Fruit fly (Drosophila melanogaster) whole organism, wandering third instar larva: ENCODE measurements around the gene CG14718.

ENCODE experiments used
- CG32264 ChIP-seq: fragments of 200-800 bp; sonication (Bioruptor generic); optimal IDR thresholded peaks from 2 replicates; lab custom pipeline; 2016; ENCODE audit warnings: missing biosample characterization, missing genetic modification characterization
- HLH106 ChIP-seq: fragments of 200-800 bp; optimal IDR thresholded peaks from 3 replicates; lab custom pipeline; 2019; ENCODE audit warnings: missing biosample characterization, mild to moderate bottlenecking, missing genetic modification characterization, moderate library complexity
- Hr78 ChIP-seq: fragments of >200 bp; optimal IDR thresholded peaks from 2 replicates; lab custom pipeline; 2017; ENCODE audit warnings: missing biosample characterization, missing genetic modification characterization
- Hr83 ChIP-seq: fragments of 200-300 bp; sonication (Bioruptor generic); optimal IDR thresholded peaks from 2 replicates; lab custom pipeline; 2016; ENCODE audit warnings: missing biosample characterization, mild to moderate bottlenecking, missing genetic modification characterization, moderate library complexity; ENCODE audit not compliant: poor library complexity, severe bottlenecking
- h ChIP-seq: fragments of 200-800 bp; sonication (Bioruptor generic); optimal IDR thresholded peaks from 3 replicates; lab custom pipeline; 2016; ENCODE audit warnings: missing biosample characterization, mild to moderate bottlenecking, missing genetic modification characterization
- rgr ChIP-seq: fragments of 200-800 bp; sonication (Bioruptor generic); optimal IDR thresholded peaks from 3 replicates; lab custom pipeline; 2016; ENCODE audit warnings: missing biosample characterization, mild to moderate bottlenecking, missing genetic modification characterization
- tai ChIP-seq: sonication (Bioruptor generic); optimal IDR thresholded peaks from 2 replicates; lab custom pipeline; 2016; ENCODE audit warnings: missing biosample characterization, missing genetic modification characterization

Gene CG14718

DNA sequence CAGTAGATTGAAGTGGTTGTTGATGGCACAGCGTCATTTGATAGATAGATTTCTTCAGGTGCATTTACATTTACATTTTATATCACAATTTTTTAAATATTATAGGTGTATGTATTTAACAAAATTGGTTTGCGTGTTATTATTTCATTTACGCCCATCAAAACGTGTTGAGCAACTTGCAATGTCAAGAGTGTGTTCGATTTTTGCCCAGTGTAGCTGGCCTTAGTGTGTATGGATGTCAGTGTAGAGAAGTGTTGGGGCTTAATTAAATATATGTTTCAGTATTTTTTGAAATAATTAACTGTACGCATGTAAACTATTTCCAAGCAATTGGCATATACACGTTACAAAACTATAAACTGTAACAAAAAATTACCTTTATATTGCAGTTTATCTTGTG is 51.3 kb downstream of the CG14718 start:
- TF ChIP-seq h (GFP tag; lab: Kevin White, UChicago) = peak; percentile 5
- no peak for TF ChIP-seq Hr78
- peak; percentile 15 for TF ChIP-seq rgr (GFP tag; lab: Kevin White, UChicago)
- TF ChIP-seq HLH106 (tag; lab: Kevin White, UChicago) = no peak
- no peak for TF ChIP-seq Hr83 (GFP tag; lab: Kevin White, UChicago)
- TF ChIP-seq tai = no peak
- no peak for TF ChIP-seq CG32264 (GFP tag; lab: Kevin White, UChicago)
